Worm (Caenorhabditis elegans): ENCODE data around the gene D1022.5.

The D1022.5 gene

DNA sequence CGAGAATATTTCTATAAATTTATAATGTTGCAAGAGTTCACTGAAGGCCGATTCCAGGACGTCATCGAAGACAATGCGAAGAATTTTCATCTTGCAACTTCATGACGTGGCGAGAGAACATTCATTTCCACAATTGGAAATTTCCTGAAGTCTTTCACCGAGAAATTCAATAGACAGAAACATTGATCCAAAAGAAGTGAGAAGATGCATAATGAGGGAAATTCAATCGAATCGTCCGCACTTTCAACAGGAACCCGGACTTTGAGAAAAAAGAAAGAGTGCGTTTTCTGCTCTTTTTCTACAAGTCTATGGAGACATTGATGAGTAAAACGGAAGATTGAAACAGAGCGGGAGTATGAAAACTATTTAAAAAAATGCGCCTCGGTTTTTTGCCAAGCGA, 10.7 kb upstream of the D1022.5 start:
- TF ChIP-seq unc-42 (tag; optimal IDR thresholded peaks at IDR 0.05) (peak; percentile 64), nhr-11 (tag; optimal IDR thresholded peaks at IDR 0.05) (no peak)

DNA sequence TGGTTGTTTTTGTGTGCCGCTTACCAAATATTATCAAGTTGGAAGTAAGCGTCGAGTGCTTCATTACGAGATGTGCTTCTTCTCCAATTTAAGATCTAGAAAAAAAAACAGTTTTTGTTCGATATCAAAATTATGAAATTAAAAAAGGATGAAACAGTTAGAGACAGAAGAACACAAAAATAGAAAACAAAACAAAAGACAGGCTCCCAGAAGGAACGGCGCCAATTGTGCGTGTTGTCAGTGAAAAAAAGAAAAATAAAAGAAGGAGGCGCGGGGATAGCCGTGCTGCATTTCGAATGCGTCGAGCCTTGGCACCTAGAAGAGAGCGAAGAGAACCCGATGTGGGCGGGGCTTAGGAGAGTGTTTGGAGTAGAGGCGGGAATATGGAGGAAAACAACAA, 6.9 kb upstream of the D1022.5 start, which contains the start of gene sro-1:
Gene sro-1, minus strand, starts transcription at position 101 of the 400 bp plus-strand sequence.
- TF ChIP-seq unc-3 (GFP tag; conservative IDR thresholded peaks at IDR 0.05) (no peak), unc-3 (tag; optimal IDR thresholded peaks at IDR 0.05) (no peak), hlh-13 (GFP tag; optimal IDR thresholded peaks at IDR 0.05) (no peak), unc-86 (tag; optimal IDR thresholded peaks at IDR 0.05) (no peak), elt-2 (tag; optimal IDR thresholded peaks at IDR 0.05) (no peak), npax-4 (tag; optimal IDR thresholded peaks at IDR 0.05) (no peak), hlh-6 (tag; optimal IDR thresholded peaks at IDR 0.05) (no peak), ttx-3 (tag; optimal IDR thresholded peaks at IDR 0.05) (no peak), pag-3 (tag; optimal IDR thresholded peaks at IDR 0.05; ENCODE audit: borderline replicate concordance) (no peak), pax-1 (tag; optimal IDR thresholded peaks at IDR 0.05) (no peak), ceh-34 (tag; optimal IDR thresholded peaks at IDR 0.05) (no peak), gmeb-2 (tag; optimal IDR thresholded peaks at IDR 0.05) (no peak), sdc-2 (tag; optimal IDR thresholded peaks at IDR 0.05) (no peak)

DNA sequence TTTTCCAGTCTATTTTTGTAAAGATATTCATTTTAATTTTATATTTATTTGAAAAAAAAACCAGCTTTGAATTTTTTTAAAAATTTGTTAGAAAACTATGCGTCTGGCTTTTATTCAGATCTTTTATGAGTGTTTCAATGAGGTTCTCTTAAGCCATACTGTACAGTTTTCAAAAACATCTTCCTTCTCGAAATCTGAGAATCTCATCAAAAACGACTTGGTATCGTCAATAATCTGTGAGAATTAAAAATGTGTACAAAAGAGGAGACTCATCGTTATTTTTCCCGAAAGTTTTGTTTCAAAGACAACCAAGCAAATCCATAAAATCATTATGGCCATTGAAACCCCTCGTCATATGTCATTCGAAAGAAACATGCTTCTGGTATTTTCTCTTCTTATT, 599 bp upstream of the D1022.5 start, which contains the start of gene D1022.2:
Gene D1022.2, plus strand, starts transcription at position 301 of the 400 bp plus-strand sequence.
- TF ChIP-seq pros-1 (tag; optimal IDR thresholded peaks at IDR 0.05) = no peak
- TF ChIP-seq gmeb-2 (tag; optimal IDR thresholded peaks at IDR 0.05) = no peak
- no peak for TF ChIP-seq ceh-9 (tag; optimal IDR thresholded peaks at IDR 0.05)
- no peak for TF ChIP-seq unc-86 (tag; optimal IDR thresholded peaks at IDR 0.05)
- no peak for TF ChIP-seq ceh-2 (tag; optimal IDR thresholded peaks at IDR 0.05)
- no peak for TF ChIP-seq ceh-30 (tag; optimal IDR thresholded peaks at IDR 0.05)
- no peak for TF ChIP-seq K02D7.2 (tag; optimal IDR thresholded peaks at IDR 0.05)
- no peak for TF ChIP-seq nhr-232 (tag; optimal IDR thresholded peaks at IDR 0.05)
- TF ChIP-seq pqm-1 (tag; optimal IDR thresholded peaks at IDR 0.05) = no peak
- TF ChIP-seq ceh-14 (tag; optimal IDR thresholded peaks at IDR 0.05) = no peak
- TF ChIP-seq rnt-1 (tag; optimal IDR thresholded peaks at IDR 0.05) = no peak
- no peak for TF ChIP-seq ceh-31 (tag; optimal IDR thresholded peaks at IDR 0.05)
- TF ChIP-seq K09A11.1 (tag; optimal IDR thresholded peaks at IDR 0.05; ENCODE audit: insufficient read depth) = no peak
- no peak for TF ChIP-seq che-1 (tag; optimal IDR thresholded peaks at IDR 0.05)
- no peak for TF ChIP-seq hlh-30 (tag; optimal IDR thresholded peaks at IDR 0.05; ENCODE audit: insufficient read depth)
- no peak for TF ChIP-seq sox-4 (tag; optimal IDR thresholded peaks at IDR 0.05)

DNA sequence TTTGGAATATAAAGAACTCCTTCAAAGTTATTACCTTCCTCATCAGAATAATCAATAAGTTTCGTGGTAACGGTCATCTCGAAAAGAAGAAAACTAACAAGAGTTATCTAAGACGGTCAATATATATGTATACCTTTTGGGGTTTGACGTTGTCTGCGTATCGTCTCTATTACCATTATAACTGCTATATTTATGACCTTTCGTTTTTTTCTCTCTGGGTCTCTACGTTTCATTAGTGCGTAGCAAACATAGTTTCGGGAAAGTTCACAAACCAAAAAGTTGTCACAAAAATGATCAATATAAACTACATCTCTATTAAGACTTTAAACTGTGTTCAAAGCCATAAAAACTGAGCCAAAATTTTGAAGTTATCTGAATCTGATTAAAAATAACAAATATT, 1.4 kb downstream of the D1022.5 start, which contains the start of gene D1022.4:
Gene D1022.4, minus strand, starts transcription at position 83 of the 400 bp plus-strand sequence.
- TF ChIP-seq nhr-232 (tag; optimal IDR thresholded peaks at IDR 0.05) (no peak), C38D4.7 (GFP tag; optimal IDR thresholded peaks at IDR 0.05) (no peak)

DNA sequence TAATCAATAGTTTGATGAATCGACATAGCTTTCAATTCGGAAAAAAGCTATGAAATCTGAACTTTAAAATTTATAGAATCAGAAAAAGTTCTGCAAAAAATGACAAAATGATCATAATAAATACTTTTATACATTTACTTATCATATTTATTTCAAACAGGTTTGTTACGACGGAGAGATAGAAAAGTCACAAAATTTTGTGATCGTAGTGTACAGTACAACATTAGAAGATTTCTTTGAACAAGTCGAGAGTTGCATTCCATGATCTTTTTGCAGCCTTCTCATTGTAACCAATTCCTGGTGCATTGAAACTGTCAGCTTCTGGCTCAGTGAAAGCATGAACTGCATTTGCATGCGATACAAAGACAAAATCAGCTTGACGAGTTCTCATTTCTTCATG, 2.4 kb downstream of the D1022.5 start, which contains the start of gene D1022.3:
Gene D1022.3, minus strand, starts transcription at position 101 of the 400 bp plus-strand sequence.
- no peak for TF ChIP-seq T23F11.4 (GFP tag; optimal IDR thresholded peaks at IDR 0.05)
- TF ChIP-seq ceh-2 (tag; optimal IDR thresholded peaks at IDR 0.05) = no peak
- TF ChIP-seq elt-2 (tag; optimal IDR thresholded peaks at IDR 0.05) = no peak
- no peak for TF ChIP-seq pax-1 (tag; optimal IDR thresholded peaks at IDR 0.05)
- no peak for TF ChIP-seq ztf-16 (tag; optimal IDR thresholded peaks at IDR 0.05)
- TF ChIP-seq pros-1 (tag; optimal IDR thresholded peaks at IDR 0.05) = no peak
- no peak for TF ChIP-seq hlh-8 (tag; optimal IDR thresholded peaks at IDR 0.05)
- TF ChIP-seq tbx-2 (tag; optimal IDR thresholded peaks at IDR 0.05) = no peak
- no peak for TF ChIP-seq nfya-1 (tag; optimal IDR thresholded peaks at IDR 0.05)
- no peak for TF ChIP-seq pat-9 (tag; optimal IDR thresholded peaks at IDR 0.05)
- TF ChIP-seq ceh-24 (tag; optimal IDR thresholded peaks at IDR 0.05) = no peak
- TF ChIP-seq pha-4 (tag; optimal IDR thresholded peaks at IDR 0.05) = no peak
- TF ChIP-seq ceh-6 (GFP tag; optimal IDR thresholded peaks at IDR 0.05) = no peak
- no peak for TF ChIP-seq ceh-30 (tag; optimal IDR thresholded peaks at IDR 0.05)
- TF ChIP-seq unc-55 (GFP tag; optimal IDR thresholded peaks at IDR 0.05) = no peak
- no peak for TF ChIP-seq F13H6.1 (tag; optimal IDR thresholded peaks at IDR 0.05)
- no peak for TF ChIP-seq ceh-19 (GFP tag; optimal IDR thresholded peaks at IDR 0.05)
- TF ChIP-seq lim-6 (tag; optimal IDR thresholded peaks at IDR 0.05) = no peak
- TF ChIP-seq nhr-232 (tag; optimal IDR thresholded peaks at IDR 0.05) = no peak

Measured in whole organism, late embryonic.